Fruit fly (Drosophila melanogaster): ENCODE results near the gene JMJD7.

Gene JMJD7

DNA sequence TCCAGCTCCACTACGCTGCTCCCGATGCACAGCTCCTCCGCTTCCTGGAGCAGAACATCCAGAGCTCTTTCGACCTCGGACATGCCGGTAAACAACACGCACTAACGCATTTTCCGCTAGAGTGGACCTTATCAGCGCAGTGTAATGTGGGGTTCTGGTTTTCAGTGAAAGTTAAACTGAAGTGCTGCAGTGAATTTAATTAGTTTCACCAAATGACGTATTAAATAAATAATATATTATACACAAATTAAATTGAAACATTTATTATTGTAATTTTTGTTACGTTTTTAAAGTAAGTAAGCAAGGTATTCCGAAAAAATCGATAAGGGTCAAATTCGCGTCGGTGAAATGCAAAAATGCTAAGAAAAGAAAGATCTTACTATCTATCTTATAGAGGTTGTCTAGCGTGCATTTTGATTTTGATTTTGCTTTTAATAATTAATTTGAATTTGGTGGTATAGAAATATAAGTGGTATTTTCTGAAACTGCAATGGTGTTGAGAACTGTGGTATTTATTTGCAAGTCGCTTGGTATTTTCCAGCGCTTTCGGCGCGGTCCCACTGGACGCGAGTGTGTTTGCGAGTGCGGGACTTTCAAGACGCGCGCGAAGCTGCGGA, at the start of gene JMJD7, which contains the start of gene CG10738 (continued):
- TF ChIP-seq amos (GFP tag; IDR thresholded peaks at IDR 0.05; ENCODE audit: partially characterized antibody) (no peak), fru (optimal IDR thresholded peaks at IDR 0.05) (no peak), BtbVII (GFP tag; optimal IDR thresholded peaks at IDR 0.05) (peak; percentile 6), CG10979 (tag; optimal IDR thresholded peaks at IDR 0.05) (peak; percentile 31), bcd (GFP tag; optimal IDR thresholded peaks at IDR 0.05) (peak; percentile 71), CHES-1-like (GFP tag; optimal IDR thresholded peaks at IDR 0.05) (no peak), CG13894 (tag; optimal IDR thresholded peaks at IDR 0.05) (no peak), mld (GFP tag; IDR thresholded peaks at IDR 0.05; ENCODE audit: partially characterized antibody) (no peak), row (GFP tag; IDR thresholded peaks at IDR 0.05) (peak; percentile 64), Dll (GFP tag; IDR thresholded peaks at IDR 0.05; ENCODE audit: partially characterized antibody) (no peak), bowl (GFP tag; IDR thresholded peaks at IDR 0.05) (peak; percentile 15; the same call in 1 of the 2 replicates), CG17912 (GFP tag; optimal IDR thresholded peaks at IDR 0.05) (no peak), Spps (tag; optimal IDR thresholded peaks at IDR 0.05) (no peak), Rfx (GFP tag; IDR thresholded peaks at IDR 0.05) (peak; percentile 88), trh (GFP tag; optimal IDR thresholded peaks at IDR 0.05) (no peak), slp2 (GFP tag; optimal IDR thresholded peaks at IDR 0.05) (no peak), z (GFP tag; IDR thresholded peaks at IDR 0.05) (no peak), Ravus (GFP tag; IDR thresholded peaks at IDR 0.05) (peak; percentile 26; the same call in 1 of the 2 replicates), CG14050 (GFP tag; IDR thresholded peaks at IDR 0.05) (peak; percentile 63; the same call in 2 of the 3 replicates), CG33557 (GFP tag; optimal IDR thresholded peaks at IDR 0.05) (no peak), bigmax (GFP tag; optimal IDR thresholded peaks at IDR 0.05) (no peak), CG42726 (GFP tag; IDR thresholded peaks at IDR 0.05; ENCODE audit: partially characterized antibody) (no peak), CG11085 (GFP tag; IDR thresholded peaks at IDR 0.05) (peak; percentile 63), ATbp (GFP tag; optimal IDR thresholded peaks at IDR 0.05) (peak; percentile 55), CG2875 (GFP tag; optimal IDR thresholded peaks at IDR 0.05) (no peak), peb (GFP tag; IDR thresholded peaks at IDR 0.05) (0 out of 2 replicates have a peak, but pooled peaks have one; percentile 41), chinmo (GFP tag; IDR thresholded peaks at IDR 0.05; ENCODE audit: partially characterized antibody) (no peak), CG31388 (GFP tag; optimal IDR thresholded peaks at IDR 0.05) (peak; percentile 36), jumu (GFP tag; optimal IDR thresholded peaks at IDR 0.05) (peak; percentile 12), sima (GFP tag; optimal IDR thresholded peaks at IDR 0.05) (no peak), Sin3A (optimal IDR thresholded peaks at IDR 0.05) (peak; percentile 22), CG30403 (GFP tag; optimal IDR thresholded peaks at IDR 0.05) (peak; percentile 55), CG10209 (GFP tag; optimal IDR thresholded peaks at IDR 0.05) (no peak), Dad (GFP tag; optimal IDR thresholded peaks at IDR 0.05) (no peak), CG6254 (GFP tag; optimal IDR thresholded peaks at IDR 0.05) (peak; percentile 68), hth (optimal IDR thresholded peaks at IDR 0.05) (no peak), crp (GFP tag; optimal IDR thresholded peaks at IDR 0.05) (no peak), Hr51 (GFP tag; optimal IDR thresholded peaks at IDR 0.05) (peak in 1 of 2 experiments; percentile 19), nom (GFP tag; optimal IDR thresholded peaks at IDR 0.05) (peak; percentile 68), D19A (tag; optimal IDR thresholded peaks at IDR 0.05) (peak; percentile 63), eve (GFP tag; optimal IDR thresholded peaks at IDR 0.05) (no peak), ken (GFP tag; IDR thresholded peaks at IDR 0.05) (peak; percentile 69; the same call in 2 of the 3 replicates), CG10462 (GFP tag; optimal IDR thresholded peaks at IDR 0.05) (no peak), dimm (GFP tag; IDR thresholded peaks at IDR 0.05) (0 out of 2 replicates have a peak, but pooled peaks have one; percentile 29), CG7928 (GFP tag; optimal IDR thresholded peaks at IDR 0.05) (peak; percentile 43), ssp (GFP tag; IDR thresholded peaks at IDR 0.05) (peak; percentile 37), az2 (GFP tag; optimal IDR thresholded peaks at IDR 0.05) (no peak), Hmr (GFP tag; optimal IDR thresholded peaks at IDR 0.05) (peak; percentile 6), nmo (GFP tag; optimal IDR thresholded peaks at IDR 0.05) (peak; percentile 39), repo (GFP tag; optimal IDR thresholded peaks at IDR 0.05) (peak; percentile 49)

All from whole organism, embryonic.